Worm (Caenorhabditis elegans): ENCODE measurements around the gene gar-1.

- TF ChIP-seq ceh-34 (tag; optimal IDR thresholded peaks at IDR 0.05) (no peak), pqm-1 (tag; optimal IDR thresholded peaks at IDR 0.05) (no peak), nhr-232 (tag; optimal IDR thresholded peaks at IDR 0.05) (no peak), unc-55 (GFP tag; optimal IDR thresholded peaks at IDR 0.05) (no peak), tbx-2 (tag; optimal IDR thresholded peaks at IDR 0.05) (no peak), dmd-4 (tag; optimal IDR thresholded peaks at IDR 0.05; ENCODE audit: borderline replicate concordance) (no peak), nhr-11 (tag; optimal IDR thresholded peaks at IDR 0.05) (no peak), nfya-1 (tag; optimal IDR thresholded peaks at IDR 0.05) (no peak)
Observed at ce11 chrX:6507734-6508133, 23.1 kb upstream of the gar-1 start.

Measured in whole organism, late embryonic.